Worm (Caenorhabditis elegans) whole organism, early embryonic: Measurements from ENCODE around the gene F26F12.8.

Source experiments
- F13C5.2 ChIP-seq: sonication (generic microtip); optimal IDR thresholded peaks from 2 replicates; lab custom pipeline; 2017; ENCODE audit warnings: mild to moderate bottlenecking, missing genetic modification characterization, inconsistent platforms, missing compliant biosample characterization
- ama-1 ChIP-seq: fragments of 150-350 bp; optimal IDR thresholded peaks from 2 replicates; lab custom pipeline; 2014
- pes-1 ChIP-seq: fragments of 200-800 bp; sonication (Bioruptor generic); IDR thresholded peaks from 2 replicates; pipeline ENCODE4 v1.3.6; 2022; ENCODE audit warnings: missing genetic modification reagents, missing genetic modification characterization, missing compliant biosample characterization
- tbx-37 ChIP-seq: fragments of 200-800 bp; sonication (Bioruptor generic); conservative IDR thresholded peaks from 2 replicates; pipeline ENCODE4 v1.3.6; 2022; ENCODE audit warnings: missing genetic modification reagents, missing genetic modification characterization, missing compliant biosample characterization

- TF ChIP-seq pes-1 (GFP tag; lab: Robert Waterston, UW) (no peak), ama-1 (no peak), F13C5.2 (tag; lab: Kevin White, UChicago) (no peak), tbx-37 (GFP tag; lab: Robert Waterston, UW) (no peak)
These were observed 35.7 kb downstream of the F26F12.8 start, which contains the start of gene let-418 for ce11 chrV:5826592-5826991.
